Fruit fly (Drosophila melanogaster) Kc167 (cell line): ENCODE results near the gene Naa60.

Experiments used
- insv ChIP-seq: fragments of >200 bp; optimal IDR thresholded peaks from 3 replicates; lab custom pipeline; 2018; ENCODE audit warnings: missing external identifiers
- psq ChIP-seq: fragments of >200 bp; optimal IDR thresholded peaks from 2 replicates; lab custom pipeline; 2017; ENCODE audit warnings: missing external identifiers

DNA sequence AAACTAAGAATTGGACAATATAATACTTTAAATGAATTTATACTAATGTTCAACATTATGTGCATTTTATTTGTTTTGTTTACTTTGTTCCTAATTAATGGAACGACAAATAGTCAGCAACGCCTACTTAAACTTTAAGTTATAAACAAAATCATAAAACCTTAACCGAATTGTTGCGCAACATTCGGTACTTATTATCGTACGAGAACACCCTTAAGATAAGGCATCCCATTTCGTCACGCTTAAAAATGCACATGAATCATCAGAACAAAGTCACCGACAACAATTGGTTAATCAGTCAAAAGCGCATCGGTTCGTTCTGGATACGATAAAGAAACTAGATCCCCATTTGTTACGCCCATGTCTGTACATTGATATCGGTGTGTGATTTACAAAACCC is 39.7 kb downstream of the Naa60 start:
- TF ChIP-seq psq (lab: Kevin White, UChicago) = no peak
- no peak for TF ChIP-seq insv (lab: Kevin White, UChicago)
